Worm (Caenorhabditis elegans): ENCODE results near the gene K06A4.10.
A peak's percentile ranks its signal among the peaks of the same experiment; 100 is the strongest.

Gene K06A4.10

DNA sequence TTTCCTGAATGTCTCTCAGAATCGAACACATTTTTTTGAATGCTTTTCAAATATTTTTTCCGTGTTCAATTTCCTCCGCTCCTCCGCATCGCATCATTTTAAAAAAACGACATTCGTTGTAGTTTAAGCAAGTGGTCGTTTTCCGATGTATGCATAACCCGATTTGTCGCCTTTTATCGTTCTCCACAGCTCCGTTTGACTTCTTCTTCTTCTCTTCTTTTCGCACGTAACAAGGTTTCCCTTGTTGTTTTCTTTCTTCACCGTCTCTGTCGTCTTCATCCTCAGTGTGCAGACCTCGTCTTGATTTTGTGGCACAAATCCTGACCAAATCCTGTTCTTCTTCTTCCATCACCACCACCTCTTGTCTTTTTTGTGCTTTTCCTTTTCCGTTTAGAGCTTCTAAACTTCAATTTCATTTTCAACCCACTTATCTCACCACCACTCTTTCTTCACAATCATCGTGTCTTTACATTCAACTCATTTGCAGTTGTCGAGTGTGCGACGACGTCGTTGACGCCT, 5.8 kb downstream of the K06A4.10 start, which contains the start of gene K06A4.2:
Gene K06A4.2 (plus strand): TSS at position 469 of the 519 bp plus-strand sequence.
- no peak for TF ChIP-seq ceh-90 (tag; optimal IDR thresholded peaks at IDR 0.05)
- TF ChIP-seq vab-15 (tag; optimal IDR thresholded peaks at IDR 0.05) = no peak
- TF ChIP-seq hpl-2 (GFP tag; optimal IDR thresholded peaks at IDR 0.05) = no peak
- TF ChIP-seq zip-4 (GFP tag; optimal IDR thresholded peaks at IDR 0.05) = no peak
- no peak for TF ChIP-seq ets-5 (GFP tag; IDR thresholded peaks at IDR 0.05)
- TF ChIP-seq unc-86 (tag; optimal IDR thresholded peaks at IDR 0.05) = no peak
- TF ChIP-seq Y116A8C.19 (tag; optimal IDR thresholded peaks at IDR 0.05; ENCODE audit: borderline replicate concordance) = no peak
- TF ChIP-seq lin-14 (GFP tag; optimal IDR thresholded peaks at IDR 0.05) = peak; percentile 57
- peak; percentile 90 for TF ChIP-seq fkh-10 (GFP tag; optimal IDR thresholded peaks at IDR 0.05)
- no peak for TF ChIP-seq mep-1 (tag; optimal IDR thresholded peaks at IDR 0.05)
- TF ChIP-seq ztf-4 (tag; optimal IDR thresholded peaks at IDR 0.05) = no peak
- no peak for TF ChIP-seq swsn-7 (tag; optimal IDR thresholded peaks at IDR 0.05)
- no peak for TF ChIP-seq nhr-85 (tag)

DNA sequence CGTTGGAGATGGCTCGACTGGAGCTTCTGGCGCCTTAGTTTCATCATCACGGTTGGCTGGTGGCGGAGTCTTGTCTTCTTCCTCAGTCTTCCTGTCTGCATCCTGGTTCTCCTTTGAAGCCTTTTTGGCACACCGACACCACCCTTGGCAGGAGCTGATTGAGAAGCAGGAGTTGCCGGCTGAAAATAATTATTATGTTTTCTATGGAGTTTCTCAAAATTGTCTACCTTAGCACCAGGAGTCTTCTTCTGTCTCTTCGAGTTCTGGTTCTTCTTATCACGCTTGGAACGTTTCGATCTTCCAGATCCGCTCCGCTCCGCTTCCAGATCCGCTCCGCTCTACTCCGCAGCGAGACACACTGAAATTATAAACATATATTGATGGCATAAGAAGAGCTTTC, 9.0 kb downstream of the K06A4.10 start, which contains the start of gene K06A4.6:
Gene K06A4.6 (minus strand): TSS at position 101 of the 400 bp plus-strand sequence.
- TF ChIP-seq mdl-1 (tag; optimal IDR thresholded peaks at IDR 0.05) (no peak), vab-15 (tag; optimal IDR thresholded peaks at IDR 0.05) (no peak), C04F5.9 (tag; optimal IDR thresholded peaks at IDR 0.05) (no peak), unc-86 (tag; optimal IDR thresholded peaks at IDR 0.05) (no peak), zip-4 (GFP tag; optimal IDR thresholded peaks at IDR 0.05) (no peak), mep-1 (tag; optimal IDR thresholded peaks at IDR 0.05) (no peak), lin-35 (GFP tag; optimal IDR thresholded peaks at IDR 0.05) (no peak), C34B4.2 (tag; optimal IDR thresholded peaks at IDR 0.05) (no peak), nhr-237 (tag; optimal IDR thresholded peaks at IDR 0.05) (no peak)

DNA sequence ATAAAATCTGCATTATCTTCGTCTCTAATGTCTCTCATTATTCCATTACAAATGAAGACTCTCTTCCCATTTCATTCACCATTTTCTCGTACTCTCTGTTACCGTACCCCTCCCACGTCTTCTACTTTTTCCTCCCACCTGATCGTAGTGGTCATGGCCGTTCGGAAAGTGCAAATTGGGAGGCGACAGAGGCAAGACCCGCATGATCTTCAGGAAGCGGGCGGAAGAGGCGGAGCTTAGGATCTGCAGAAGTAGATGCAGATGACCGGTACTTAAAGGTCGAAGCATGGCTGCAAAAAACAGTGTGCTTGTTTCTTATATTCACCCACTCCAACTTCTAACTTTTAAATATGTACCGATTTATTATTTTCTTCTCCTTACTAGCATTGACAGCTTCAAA, 11.7 kb downstream of the K06A4.10 start, which contains the start of gene nas-3:
Gene nas-3 (plus strand): TSS at position 301 of the 400 bp plus-strand sequence.
- TF ChIP-seq mef-2 (tag; optimal IDR thresholded peaks at IDR 0.05) = no peak
- no peak for TF ChIP-seq tlp-1 (tag; optimal IDR thresholded peaks at IDR 0.05)

DNA sequence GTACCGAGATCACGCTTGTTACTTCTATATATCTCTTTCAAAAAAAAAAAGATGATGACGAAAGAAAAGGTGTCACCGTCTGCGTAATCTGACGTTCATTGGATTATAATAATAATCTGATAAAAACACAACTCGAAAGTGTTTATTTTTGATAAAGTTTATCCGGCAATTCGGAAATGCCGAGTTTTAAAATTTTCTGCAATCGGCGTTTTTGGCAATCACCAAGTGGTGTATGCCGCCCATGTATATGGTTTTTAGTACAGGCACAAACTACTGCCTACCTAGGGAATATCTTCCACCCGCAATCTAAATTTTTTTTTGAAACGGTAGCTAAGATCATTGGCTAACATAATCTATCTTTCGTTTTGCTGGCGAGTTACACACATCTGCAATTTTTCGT, 15.7 kb downstream of the K06A4.10 start:
- TF ChIP-seq pax-3 (tag; optimal IDR thresholded peaks at IDR 0.05) (peak; percentile 55), nhr-47 (tag; optimal IDR thresholded peaks at IDR 0.05) (peak; percentile 60), sox-4 (tag; optimal IDR thresholded peaks at IDR 0.05) (peak; percentile 19), ceh-63 (GFP tag; optimal IDR thresholded peaks at IDR 0.05) (no peak), ceh-88 (GFP tag; IDR thresholded peaks at IDR 0.05) (no peak), fkh-8 (tag; optimal IDR thresholded peaks at IDR 0.05) (peak; percentile 24), C16A3.4 (tag; optimal IDR thresholded peaks at IDR 0.05) (no peak), zag-1 (tag; optimal IDR thresholded peaks at IDR 0.05) (no peak), skn-1 (tag; optimal IDR thresholded peaks at IDR 0.05) (no peak), ztf-11 (tag; optimal IDR thresholded peaks at IDR 0.05) (no peak), mdl-1 (tag; optimal IDR thresholded peaks at IDR 0.05) (no peak), efl-1 (optimal IDR thresholded peaks at IDR 0.05) (no peak), efl-1 (GFP tag; optimal IDR thresholded peaks at IDR 0.05 in 1 of 2) (no peak), dsc-1 (tag; optimal IDR thresholded peaks at IDR 0.05) (peak; percentile 66), lin-14 (GFP tag; optimal IDR thresholded peaks at IDR 0.05) (no peak), blmp-1 (tag; optimal IDR thresholded peaks at IDR 0.05) (peak; percentile 18), lin-13 (GFP tag; optimal IDR thresholded peaks at IDR 0.05) (no peak), fos-1 (tag; optimal IDR thresholded peaks at IDR 0.05) (no peak)

DNA sequence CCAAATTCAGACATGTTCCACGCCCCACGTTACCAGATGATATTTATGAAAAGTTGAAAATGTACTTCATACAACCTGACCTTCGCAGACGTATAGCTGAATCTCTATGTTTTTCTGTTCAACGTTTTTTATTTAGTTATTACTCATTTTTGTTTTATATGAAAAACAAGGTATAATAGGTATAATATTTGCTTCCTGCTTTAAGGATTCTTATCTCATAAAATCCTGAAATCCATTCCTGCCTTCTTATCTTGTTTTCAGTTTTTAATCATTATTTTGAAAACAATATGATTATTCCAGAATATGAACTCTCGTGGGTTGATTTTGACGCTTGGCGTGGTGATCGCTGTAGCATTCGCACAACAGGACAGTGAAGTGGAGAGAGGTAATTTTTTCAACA, 17.9 kb downstream of the K06A4.10 start, which contains the start of gene flp-6:
Gene flp-6 (plus strand): TSS at position 301 of the 400 bp plus-strand sequence.
- TF ChIP-seq blmp-1 (tag; optimal IDR thresholded peaks at IDR 0.05) (no peak), zag-1 (tag; optimal IDR thresholded peaks at IDR 0.05) (no peak), nhr-85 (tag) (no peak), lir-3 (tag; optimal IDR thresholded peaks at IDR 0.05; ENCODE audit: poor library complexity) (no peak), xbp-1 (tag; optimal IDR thresholded peaks at IDR 0.05) (no peak), swsn-7 (tag; optimal IDR thresholded peaks at IDR 0.05) (no peak), Y116A8C.19 (tag; optimal IDR thresholded peaks at IDR 0.05; ENCODE audit: borderline replicate concordance) (no peak)

Measured in whole organism, L1 larva.